Worm (Caenorhabditis elegans): ENCODE data around the gene gldi-3.

ce11 chrII:9246648-9247047, 33.2 kb downstream of the gldi-3 start, which contains the start of gene T26C5.5:
- TF ChIP-seq nhr-76 (tag; optimal IDR thresholded peaks at IDR 0.05): no peak
- no peak for TF ChIP-seq nhr-12 (tag; optimal IDR thresholded peaks at IDR 0.05)
- TF ChIP-seq ces-1 (GFP tag; optimal IDR thresholded peaks at IDR 0.05): no peak
- TF ChIP-seq unc-62 (GFP tag; optimal IDR thresholded peaks at IDR 0.05): no peak
- TF ChIP-seq cnd-1 (tag; optimal IDR thresholded peaks at IDR 0.05): no peak
- TF ChIP-seq mep-1 (tag; optimal IDR thresholded peaks at IDR 0.05): no peak
- TF ChIP-seq unc-39 (tag; optimal IDR thresholded peaks at IDR 0.05): no peak

All from whole organism, mixed stage, embryonic.